Comparison of ENCODE assay signal across 4 fruit fly cellular contexts in genomic region chr3R:4992227-4992737, dm6.
TF ChIP-seq lines count a peak whose summit lies in the region.

No protein-coding gene starts in this region.

- peak; percentile 5 for TF ChIP-seq CTCF in whole organism, embryonic (GFP tag; optimal IDR thresholded peaks at IDR 0.05; lab: Kevin White, UChicago)

TF ChIP-seq in whole organism, embryonic, 481 proteins besides CTCF, POLR2A, EP300 and RAD21 (continues in another document):
- TF ChIP-seq CG11093 (GFP tag; IDR thresholded peaks at IDR 0.05; lab: Robert Waterston, UW) (no peak), kni (GFP tag; optimal IDR thresholded peaks at IDR 0.05; lab: Kevin White, UChicago) (peak; percentile 97), kay (GFP tag; optimal IDR thresholded peaks at IDR 0.05; lab: Kevin White, UChicago) (peak; percentile 89), CG10366 (GFP tag; IDR thresholded peaks at IDR 0.05; lab: Robert Waterston, UW) (no peak), Sox102F (GFP tag; optimal IDR thresholded peaks at IDR 0.05; lab: Kevin White, UChicago) (peak; percentile 34), scrt (GFP tag; optimal IDR thresholded peaks at IDR 0.05; lab: Kevin White, UChicago) (peak; percentile 28), CG10654 (GFP tag; optimal IDR thresholded peaks at IDR 0.05; lab: Kevin White, UChicago) (no peak), Rfx (GFP tag; IDR thresholded peaks at IDR 0.05; lab: Robert Waterston, UW) (peak; percentile 22; the same call in 1 of the 2 replicates), CG30403 (GFP tag; optimal IDR thresholded peaks at IDR 0.05; lab: Kevin White, UChicago) (no peak), ewg (GFP tag; optimal IDR thresholded peaks at IDR 0.05; lab: Kevin White, UChicago) (peak; percentile 15), Fer2 (tag; optimal IDR thresholded peaks at IDR 0.05; lab: Kevin White, UChicago) (no peak), CG12659 (GFP tag; optimal IDR thresholded peaks at IDR 0.05; lab: Kevin White, UChicago) (peak; percentile 38), CG13123 (GFP tag; optimal IDR thresholded peaks at IDR 0.05; lab: Kevin White, UChicago) (no peak), CG14441 (GFP tag; IDR thresholded peaks at IDR 0.05; lab: Robert Waterston, UW) (peak; percentile 68), CG12219 (GFP tag; optimal IDR thresholded peaks at IDR 0.05; lab: Kevin White, UChicago) (peak; percentile 57), CG3407 (GFP tag; optimal IDR thresholded peaks at IDR 0.05; lab: Kevin White, UChicago) (peak; percentile 66), grau (tag; optimal IDR thresholded peaks at IDR 0.05; lab: Kevin White, UChicago) (peak; percentile 26), CG16779 (GFP tag; IDR thresholded peaks at IDR 0.05; lab: Robert Waterston, UW) (no peak), Ssrp (tag; optimal IDR thresholded peaks at IDR 0.05; lab: Kevin White, UChicago) (no peak), pfk (GFP tag; optimal IDR thresholded peaks at IDR 0.05; lab: Kevin White, UChicago) (no peak), B-H1 (GFP tag; IDR thresholded peaks at IDR 0.05; lab: Robert Waterston, UW) (no peak), chif (GFP tag; optimal IDR thresholded peaks at IDR 0.05; lab: Kevin White, UChicago) (peak; percentile 6 to 32), CG8388 (GFP tag; optimal IDR thresholded peaks at IDR 0.05; lab: Kevin White, UChicago) (peak; percentile 27)

TF ChIP-seq in whole organism, prepupa, 60 proteins besides CTCF, POLR2A, EP300 and RAD21 (continues in another document):
- TF ChIP-seq Eip78C (GFP tag; lab: Kevin White, UChicago) (peak; percentile 75), CG6808 (GFP tag; optimal IDR thresholded peaks at IDR 0.05; lab: Kevin White, UChicago) (peak; percentile 13), CG32006 (GFP tag; optimal IDR thresholded peaks at IDR 0.05; lab: Kevin White, UChicago) (no peak), CG6792 (GFP tag; optimal IDR thresholded peaks at IDR 0.05; lab: Kevin White, UChicago) (no peak), Smox (GFP tag; optimal IDR thresholded peaks at IDR 0.05; lab: Kevin White, UChicago) (no peak), salr (GFP tag; optimal IDR thresholded peaks at IDR 0.05; lab: Kevin White, UChicago) (no peak), CG6854 (GFP tag; optimal IDR thresholded peaks at IDR 0.05; lab: Kevin White, UChicago) (peak; percentile 32), CG4318 (GFP tag; optimal IDR thresholded peaks at IDR 0.05; lab: Kevin White, UChicago) (no peak), CG11902 (GFP tag; optimal IDR thresholded peaks at IDR 0.05; lab: Kevin White, UChicago) (no peak), CG3032 (tag; optimal IDR thresholded peaks at IDR 0.05; lab: Kevin White, UChicago) (no peak), dac (GFP tag; optimal IDR thresholded peaks at IDR 0.05; lab: Kevin White, UChicago) (no peak), CG34406 (GFP tag; optimal IDR thresholded peaks at IDR 0.05; lab: Kevin White, UChicago) (no peak), Eip75B (GFP tag; optimal IDR thresholded peaks at IDR 0.05; lab: Kevin White, UChicago) (no peak), CG11762 (GFP tag; optimal IDR thresholded peaks at IDR 0.05; lab: Kevin White, UChicago; ENCODE audit: insufficient read depth) (no peak), CG6276 (GFP tag; optimal IDR thresholded peaks at IDR 0.05; lab: Kevin White, UChicago) (no peak), CG1621 (tag; optimal IDR thresholded peaks at IDR 0.05; lab: Kevin White, UChicago) (no peak), Hr38 (GFP tag; optimal IDR thresholded peaks at IDR 0.05; lab: Kevin White, UChicago) (no peak), CG10631 (GFP tag; optimal IDR thresholded peaks at IDR 0.05; lab: Kevin White, UChicago) (no peak), ss (GFP tag; optimal IDR thresholded peaks at IDR 0.05; lab: Kevin White, UChicago) (no peak), CG9139 (GFP tag; optimal IDR thresholded peaks at IDR 0.05; lab: Kevin White, UChicago) (no peak), spab (GFP tag; optimal IDR thresholded peaks at IDR 0.05; lab: Kevin White, UChicago) (no peak), Sox14 (GFP tag; optimal IDR thresholded peaks at IDR 0.05; lab: Kevin White, UChicago) (no peak), Ets96B (tag; optimal IDR thresholded peaks at IDR 0.05; lab: Kevin White, UChicago) (no peak), fd85E (GFP tag; optimal IDR thresholded peaks at IDR 0.05; lab: Kevin White, UChicago) (no peak), CG11294 (GFP tag; IDR thresholded peaks at IDR 0.05; lab: Robert Waterston, UW) (no peak)

TF ChIP-seq in whole organism, pupa, 21 proteins besides CTCF, POLR2A, EP300 and RAD21:
- TF ChIP-seq Snoo (tag; optimal IDR thresholded peaks at IDR 0.05; lab: Kevin White, UChicago) (peak; percentile 1), CG9948 (tag; optimal IDR thresholded peaks at IDR 0.05; lab: Kevin White, UChicago) (no peak)

TF ChIP-seq in whole organism, wandering third instar larva, 38 proteins besides CTCF, POLR2A, EP300 and RAD21:
- TF ChIP-seq CG32264 (GFP tag; optimal IDR thresholded peaks at IDR 0.05; lab: Kevin White, UChicago) (no peak), woc (GFP tag; optimal IDR thresholded peaks at IDR 0.05; lab: Kevin White, UChicago) (no peak), Hr78 (GFP tag; optimal IDR thresholded peaks at IDR 0.05; lab: Kevin White, UChicago) (no peak), OdsH (GFP tag; optimal IDR thresholded peaks at IDR 0.05; lab: Kevin White, UChicago) (peak; percentile 28), br (GFP tag; optimal IDR thresholded peaks at IDR 0.05; lab: Kevin White, UChicago) (peak; percentile 13), Jra (GFP tag; optimal IDR thresholded peaks at IDR 0.05; lab: Kevin White, UChicago) (no peak), Abd-B (GFP tag; optimal IDR thresholded peaks at IDR 0.05; lab: Kevin White, UChicago) (no peak), ey (GFP tag; optimal IDR thresholded peaks at IDR 0.05; lab: Kevin White, UChicago) (no peak), lola (GFP tag; optimal IDR thresholded peaks at IDR 0.05; lab: Kevin White, UChicago) (no peak), Hnf4 (GFP tag; optimal IDR thresholded peaks at IDR 0.05; lab: Kevin White, UChicago) (peak; percentile 21), usp (GFP tag; optimal IDR thresholded peaks at IDR 0.05; lab: Kevin White, UChicago) (no peak), jim (GFP tag; optimal IDR thresholded peaks at IDR 0.05; lab: Kevin White, UChicago) (no peak), tai (GFP tag; optimal IDR thresholded peaks at IDR 0.05; lab: Kevin White, UChicago) (no peak), CG9705 (GFP tag; optimal IDR thresholded peaks at IDR 0.05; lab: Kevin White, UChicago) (no peak), fru (GFP tag; optimal IDR thresholded peaks at IDR 0.05; lab: Kevin White, UChicago) (no peak), Rel (GFP tag; optimal IDR thresholded peaks at IDR 0.05; lab: Kevin White, UChicago) (no peak), Rel (tag; optimal IDR thresholded peaks at IDR 0.05; lab: Kevin White, UChicago) (no peak), HLH106 (tag; optimal IDR thresholded peaks at IDR 0.05; lab: Kevin White, UChicago) (peak; percentile 9), dl (GFP tag; optimal IDR thresholded peaks at IDR 0.05; lab: Kevin White, UChicago; ENCODE audit: insufficient read depth in 1 of 2, partially characterized antibody in 2 of 2) (no peak), N (GFP tag; optimal IDR thresholded peaks at IDR 0.05; lab: Kevin White, UChicago) (no peak), dsf (GFP tag; optimal IDR thresholded peaks at IDR 0.05; lab: Kevin White, UChicago; ENCODE audit: borderline replicate concordance) (no peak), CrebA (GFP tag; optimal IDR thresholded peaks at IDR 0.05; lab: Kevin White, UChicago; ENCODE audit: borderline replicate concordance) (no peak), sage (GFP tag; optimal IDR thresholded peaks at IDR 0.05; lab: Kevin White, UChicago) (no peak), foxo (GFP tag; optimal IDR thresholded peaks at IDR 0.05; lab: Kevin White, UChicago) (peak in 1 of 2 experiments; percentile 28), h (GFP tag; optimal IDR thresholded peaks at IDR 0.05; lab: Kevin White, UChicago) (no peak), dmrt93B (GFP tag; optimal IDR thresholded peaks at IDR 0.05; lab: Kevin White, UChicago) (no peak), brk (GFP tag; optimal IDR thresholded peaks at IDR 0.05; lab: Kevin White, UChicago) (no peak), sv (GFP tag; optimal IDR thresholded peaks at IDR 0.05; lab: Kevin White, UChicago) (no peak), psq (GFP tag; optimal IDR thresholded peaks at IDR 0.05; lab: Kevin White, UChicago) (peak; percentile 11), Dif (GFP tag; optimal IDR thresholded peaks at IDR 0.05; lab: Kevin White, UChicago; ENCODE audit: partially characterized antibody) (peak; percentile 2), pan (optimal IDR thresholded peaks at IDR 0.05; lab: Kevin White, UChicago) (no peak), Vsx2 (GFP tag; optimal IDR thresholded peaks at IDR 0.05; lab: Kevin White, UChicago; ENCODE audit: partially characterized antibody) (no peak), Myc (optimal IDR thresholded peaks at IDR 0.05; lab: Kevin White, UChicago) (no peak), Sp1 (GFP tag; optimal IDR thresholded peaks at IDR 0.05; lab: Kevin White, UChicago) (no peak), Mio (GFP tag; optimal IDR thresholded peaks at IDR 0.05; lab: Kevin White, UChicago) (no peak), GATAd (GFP tag; optimal IDR thresholded peaks at IDR 0.05; lab: Kevin White, UChicago) (no peak), rgr (GFP tag; optimal IDR thresholded peaks at IDR 0.05; lab: Kevin White, UChicago) (peak; percentile 18), Hr83 (GFP tag; optimal IDR thresholded peaks at IDR 0.05; lab: Kevin White, UChicago; ENCODE audit: poor library complexity, severe bottlenecking) (no peak), Dfd (GFP tag; optimal IDR thresholded peaks at IDR 0.05; lab: Kevin White, UChicago) (no peak)

Comparison
In these comparisons a context has a peak if more than half of its experiments do, and no peak if none do; other contexts are left out.
1. Of the 7 proteins assayed by ChIP-seq in both whole organism, embryonic and whole organism, prepupa: peak only in whole organism, embryonic: Blimp-1 and Sox102F; only in whole organism, prepupa: CG6854; in both: none; in neither: 4.